Worm (Caenorhabditis elegans): ENCODE measurements around the gene nep-25.

DNA sequence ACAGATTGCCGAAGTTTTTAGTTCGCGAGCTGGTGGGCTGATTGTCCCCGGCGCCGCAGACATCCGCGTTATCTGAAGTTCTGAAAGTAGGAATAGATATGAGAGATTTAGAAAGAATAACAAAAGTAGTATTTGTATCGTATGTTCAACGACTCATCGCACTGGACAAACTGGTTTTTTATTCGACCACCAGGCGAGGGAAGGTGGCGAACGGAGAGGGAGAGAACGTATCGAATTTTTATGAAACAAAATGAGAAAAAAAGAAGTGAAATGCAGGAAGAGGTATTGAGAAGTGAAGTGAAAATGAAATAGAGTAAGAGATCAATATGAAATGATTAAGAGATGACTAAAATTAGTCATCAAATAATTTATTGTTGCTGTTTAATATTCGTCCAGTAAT lies 14.7 kb upstream of the nep-25 start, which contains the start of gene tbc-2:
- TF ChIP-seq nhr-28 (tag; optimal IDR thresholded peaks at IDR 0.05) = no peak
- TF ChIP-seq ztf-11 (tag; optimal IDR thresholded peaks at IDR 0.05) = no peak
- no peak for TF ChIP-seq nhr-76 (tag; optimal IDR thresholded peaks at IDR 0.05)
- no peak for TF ChIP-seq bed-3 (GFP tag; optimal IDR thresholded peaks at IDR 0.05)
- no peak for TF ChIP-seq lin-13 (tag; optimal IDR thresholded peaks at IDR 0.05)
- no peak for TF ChIP-seq unc-39 (tag; optimal IDR thresholded peaks at IDR 0.05)
- no peak for TF ChIP-seq elt-3 (tag; optimal IDR thresholded peaks at IDR 0.05)
- no peak for TF ChIP-seq unc-62 (GFP tag; optimal IDR thresholded peaks at IDR 0.05)
